Worm (Caenorhabditis elegans) whole organism, young adult: ENCODE results near the gene F53B7.4.
A peak's percentile ranks its signal among the peaks of the same experiment; 100 is the strongest.

ENCODE experiments used
- B0035.1 ChIP-seq: sonication (generic microtip); optimal IDR thresholded peaks from 2 replicates; lab custom pipeline; 2016; ENCODE audit warnings: missing genetic modification characterization, mild to moderate bottlenecking, missing compliant biosample characterization, missing genotype, missing genetic modification reagents
- B0336.3 ChIP-seq: fragments of 200-800 bp; sonication (Bioruptor generic); IDR thresholded peaks from 2 replicates; pipeline ENCODE4 v1.3.6; 2022; ENCODE audit warnings: missing genetic modification characterization, missing compliant biosample characterization
- D2030.7 ChIP-seq: fragments of 200-800 bp; sonication (Bioruptor generic); IDR thresholded peaks from 2 replicates; pipeline ENCODE4 v1.3.6; 2022; ENCODE audit warnings: missing genetic modification reagents, missing genetic modification characterization, missing compliant biosample characterization
- F22D6.2 ChIP-seq: sonication (generic microtip); optimal IDR thresholded peaks from 2 replicates; lab custom pipeline; 2016; ENCODE audit warnings: mild to moderate bottlenecking, missing genetic modification characterization, missing compliant biosample characterization
- F49E8.2 ChIP-seq: sonication (generic microtip); optimal IDR thresholded peaks from 3 replicates; lab custom pipeline; 2017; ENCODE audit warnings: missing genetic modification characterization, mild to moderate bottlenecking, missing compliant biosample characterization, antibody characterized with exemption, moderate library complexity; ENCODE audit not compliant: insufficient read depth
- F57C9.4 ChIP-seq: sonication (generic microtip); optimal IDR thresholded peaks from 2 replicates; lab custom pipeline; 2017; ENCODE audit warnings: mild to moderate bottlenecking, missing genetic modification characterization, missing compliant biosample characterization
- K11D2.4 ChIP-seq: fragments of 200-800 bp; sonication (Bioruptor generic); IDR thresholded peaks from 2 replicates; pipeline ENCODE4 v1.3.6; 2022; ENCODE audit warnings: missing genetic modification reagents, missing genetic modification characterization, missing compliant biosample characterization
- K12H6.12 ChIP-seq: fragments of 200-800 bp; sonication (Bioruptor generic); optimal IDR thresholded peaks from 2 replicates; lab custom pipeline; 2018; ENCODE audit warnings: mild to moderate bottlenecking, missing genetic modification characterization, missing compliant biosample characterization
- T07F8.4 ChIP-seq: sonication (generic microtip); optimal IDR thresholded peaks from 2 replicates; lab custom pipeline; 2016; ENCODE audit warnings: mild to moderate bottlenecking, missing genetic modification characterization, moderate library complexity, missing compliant biosample characterization
- Y56A3A.18 ChIP-seq: fragments of 200-800 bp; sonication (Bioruptor generic); IDR thresholded peaks from 2 replicates; pipeline ENCODE4 v1.3.6; 2022; ENCODE audit warnings: missing genetic modification reagents, missing genetic modification characterization, missing compliant biosample characterization
- ama-1 ChIP-seq, 3 experiments: fragments of 150-350 bp in 1 of 3; sonication (generic microtip) in 2 of 3; optimal IDR thresholded peaks; 2 replicates each; lab custom pipeline; 2014 to 2018; ENCODE audit warnings: missing biosample characterization in 2 of 3, missing genetic modification characterization in 2 of 3, missing genetic modification reagents in 2 of 3
- aptf-3 ChIP-seq: fragments of 200-800 bp; sonication (Bioruptor generic); IDR thresholded peaks from 2 replicates; pipeline ENCODE4 v1.3.6; 2022; ENCODE audit warnings: missing genetic modification characterization, missing compliant biosample characterization
- attf-3 ChIP-seq: fragments of 200-800 bp; sonication (Bioruptor generic); conservative IDR thresholded peaks from 2 replicates; pipeline ENCODE4 v1.3.6; 2022; ENCODE audit warnings: missing genetic modification reagents, missing genetic modification characterization, missing compliant biosample characterization
- cebp-2 ChIP-seq: fragments of 200-800 bp; sonication (Bioruptor generic); IDR thresholded peaks from 2 replicates; pipeline ENCODE4 v1.3.6; 2022; ENCODE audit warnings: missing genetic modification characterization, missing compliant biosample characterization
- ceh-100 ChIP-seq: fragments of 200-800 bp; sonication (Bioruptor generic); IDR thresholded peaks from 2 replicates; pipeline ENCODE4 v1.3.6; 2022; ENCODE audit warnings: missing genetic modification reagents, missing genetic modification characterization, missing compliant biosample characterization
- chd-7 ChIP-seq: sonication (generic microtip); optimal IDR thresholded peaks from 2 replicates; lab custom pipeline; 2016; ENCODE audit warnings: mild to moderate bottlenecking, missing genetic modification characterization, moderate library complexity, missing compliant biosample characterization
- die-1 ChIP-seq: sonication (generic microtip); optimal IDR thresholded peaks from 2 replicates; lab custom pipeline; 2016; ENCODE audit warnings: missing genotype, mild to moderate bottlenecking, missing genetic modification characterization, missing compliant biosample characterization
- dpl-1 ChIP-seq: fragments of 150-350 bp; optimal IDR thresholded peaks from 2 replicates; lab custom pipeline; 2014; ENCODE audit warnings: missing biosample characterization, missing genetic modification reagents, missing genetic modification characterization
- efl-1 ChIP-seq: fragments of 150-350 bp; optimal IDR thresholded peaks from 2 replicates; lab custom pipeline; 2014; ENCODE audit warnings: missing biosample characterization, missing genetic modification reagents, missing genetic modification characterization
- egrh-3 ChIP-seq: fragments of 200-800 bp; sonication (Bioruptor generic); IDR thresholded peaks from 2 replicates; pipeline ENCODE4 v1.3.6; 2022; ENCODE audit warnings: missing genetic modification reagents, missing genetic modification characterization, missing compliant biosample characterization
- ekl-4 ChIP-seq: fragments of 200-800 bp; sonication (Bioruptor generic); IDR thresholded peaks from 2 replicates; pipeline ENCODE4 v1.3.6; 2022; ENCODE audit warnings: missing genetic modification reagents, missing genetic modification characterization, missing compliant biosample characterization
- fkh-3 ChIP-seq: sonication (generic microtip); optimal IDR thresholded peaks from 2 replicates; lab custom pipeline; 2016; ENCODE audit warnings: mild to moderate bottlenecking, missing genetic modification characterization, missing compliant biosample characterization
- gei-17 ChIP-seq: fragments of 200-800 bp; sonication (Bioruptor generic); optimal IDR thresholded peaks from 2 replicates; lab custom pipeline; 2018; ENCODE audit warnings: mild to moderate bottlenecking, missing genetic modification characterization, missing compliant biosample characterization
- hlh-12 ChIP-seq: sonication (generic microtip); optimal IDR thresholded peaks from 2 replicates; lab custom pipeline; 2016; ENCODE audit warnings: missing genetic modification characterization, missing compliant biosample characterization
- lag-1 ChIP-seq: fragments of 200-800 bp; sonication (Bioruptor generic); IDR thresholded peaks from 2 replicates; pipeline ENCODE4 v1.3.6; 2022; ENCODE audit warnings: missing genetic modification reagents, missing genetic modification characterization, missing compliant biosample characterization
- let-526 ChIP-seq: fragments of 200-800 bp; sonication (Bioruptor generic); IDR thresholded peaks from 2 replicates; pipeline ENCODE4 v1.3.6; 2022; ENCODE audit warnings: missing genetic modification reagents, missing genetic modification characterization, missing compliant biosample characterization
- lin-26 ChIP-seq: fragments of 200-800 bp; sonication (Bioruptor generic); IDR thresholded peaks from 2 replicates; pipeline ENCODE4 v1.3.6; 2022; ENCODE audit warnings: missing genetic modification reagents, missing genetic modification characterization, missing compliant biosample characterization
- lin-35 ChIP-seq, 3 experiments: fragments of 150-350 bp in 2 of 3; sonication (generic microtip) in 1 of 3; optimal IDR thresholded peaks; 2 replicates each; lab custom pipeline; 2014 to 2018; ENCODE audit warnings: missing biosample characterization in 3 of 3, missing genetic modification characterization in 3 of 3, missing genetic modification reagents in 3 of 3
- lin-40 ChIP-seq: sonication (generic microtip); optimal IDR thresholded peaks from 2 replicates; lab custom pipeline; 2016; ENCODE audit warnings: missing genetic modification characterization, mild to moderate bottlenecking, missing compliant biosample characterization, missing genotype, missing genetic modification reagents
- lin-54 ChIP-seq: fragments of 200-800 bp; sonication (Bioruptor generic); optimal IDR thresholded peaks from 2 replicates; lab custom pipeline; 2018; ENCODE audit warnings: mild to moderate bottlenecking, missing genetic modification characterization, missing compliant biosample characterization
- lir-1 ChIP-seq: fragments of 200-800 bp; sonication (Bioruptor generic); conservative IDR thresholded peaks from 2 replicates; pipeline ENCODE4 v1.3.6; 2022; ENCODE audit warnings: missing genetic modification reagents, missing genetic modification characterization, missing compliant biosample characterization
- madf-10 ChIP-seq: sonication (generic microtip); optimal IDR thresholded peaks from 2 replicates; lab custom pipeline; 2016; ENCODE audit warnings: mild to moderate bottlenecking, missing genetic modification characterization, missing compliant biosample characterization
- madf-3 ChIP-seq: fragments of 200-800 bp; sonication (Bioruptor generic); IDR thresholded peaks from 2 replicates; pipeline ENCODE4 v1.3.6; 2022; ENCODE audit warnings: missing genetic modification reagents, missing genetic modification characterization, missing compliant biosample characterization
- mcd-1 ChIP-seq: fragments of 200-800 bp; sonication (Bioruptor generic); IDR thresholded peaks from 2 replicates; pipeline ENCODE4 v1.3.6; 2022; ENCODE audit warnings: missing genetic modification reagents, missing genetic modification characterization, missing compliant biosample characterization
- mes-4 ChIP-seq: sonication (generic microtip); optimal IDR thresholded peaks from 2 replicates; lab custom pipeline; 2016; ENCODE audit warnings: missing genotype, missing genetic modification characterization, missing compliant biosample characterization
- mxl-1 ChIP-seq: sonication (generic microtip); optimal IDR thresholded peaks from 2 replicates; lab custom pipeline; 2016; ENCODE audit warnings: missing genetic modification characterization, missing compliant biosample characterization
- nhr-120 ChIP-seq: fragments of 200-800 bp; sonication (Bioruptor generic); IDR thresholded peaks from 2 replicates; pipeline ENCODE4 v1.3.6; 2022; ENCODE audit warnings: missing genetic modification characterization, missing compliant biosample characterization
- nhr-80 ChIP-seq: sonication (generic microtip); optimal IDR thresholded peaks from 2 replicates; lab custom pipeline; 2016; ENCODE audit warnings: missing genetic modification characterization, missing compliant biosample characterization
- pha-4 ChIP-seq: fragments of 150-350 bp; sonication (generic microtip); optimal IDR thresholded peaks from 2 replicates; lab custom pipeline; 2014; ENCODE audit warnings: missing biosample characterization, missing genetic modification reagents, missing genetic modification characterization
- sdz-38 ChIP-seq: sonication (generic microtip); optimal IDR thresholded peaks from 2 replicates; lab custom pipeline; 2016; ENCODE audit warnings: missing genotype, missing genetic modification characterization, missing compliant biosample characterization
- snpc-3.4 ChIP-seq: sonication (generic microtip); optimal IDR thresholded peaks from 2 replicates; lab custom pipeline; 2017; ENCODE audit warnings: missing genetic modification characterization, mild to moderate bottlenecking, missing compliant biosample characterization, antibody characterized with exemption, moderate library complexity, missing genotype, missing genetic modification reagents
- snpc-4 ChIP-seq, 5 experiments: fragments of 150-350 bp in 1 of 5; sonication (generic microtip) in 4 of 5; optimal IDR thresholded peaks; 2 replicates each; lab custom pipeline; 2014 to 2018; ENCODE audit warnings: missing genetic modification characterization in 5 of 5, missing biosample characterization in 3 of 5, antibody characterized with exemption in 2 of 5, mild to moderate bottlenecking in 2 of 5, missing compliant biosample characterization in 2 of 5, missing genotype in 2 of 5, moderate library complexity in 2 of 5, missing genetic modification reagents in 1 of 5
- tlf-1 ChIP-seq: fragments of 200-800 bp; sonication (Bioruptor generic); optimal IDR thresholded peaks from 2 replicates; lab custom pipeline; 2018; ENCODE audit warnings: mild to moderate bottlenecking, missing genetic modification characterization, missing compliant biosample characterization
- unc-62 ChIP-seq: fragments of 150-350 bp; optimal IDR thresholded peaks from 2 replicates; lab custom pipeline; 2014; ENCODE audit warnings: missing biosample characterization, missing genetic modification reagents, missing genetic modification characterization
- xnd-1 ChIP-seq: sonication (generic microtip); optimal IDR thresholded peaks from 2 replicates; lab custom pipeline; 2016; ENCODE audit warnings: missing genotype, missing genetic modification reagents, missing genetic modification characterization, missing compliant biosample characterization
- zfh-2 ChIP-seq: fragments of 200-800 bp; sonication (Bioruptor generic); conservative IDR thresholded peaks from 2 replicates; pipeline ENCODE4 v1.3.6; 2022; ENCODE audit warnings: missing genetic modification reagents, missing genetic modification characterization, missing compliant biosample characterization
- ztf-22 ChIP-seq: fragments of 200-800 bp; sonication (Bioruptor generic); optimal IDR thresholded peaks from 2 replicates; lab custom pipeline; 2018; ENCODE audit warnings: mild to moderate bottlenecking, missing genetic modification characterization, moderate library complexity, missing compliant biosample characterization
- ztf-3 ChIP-seq: fragments of 200-800 bp; sonication (Bioruptor generic); optimal IDR thresholded peaks from 2 replicates; lab custom pipeline; 2018; ENCODE audit warnings: mild to moderate bottlenecking, missing genetic modification characterization, missing compliant biosample characterization

The F53B7.4 gene

DNA sequence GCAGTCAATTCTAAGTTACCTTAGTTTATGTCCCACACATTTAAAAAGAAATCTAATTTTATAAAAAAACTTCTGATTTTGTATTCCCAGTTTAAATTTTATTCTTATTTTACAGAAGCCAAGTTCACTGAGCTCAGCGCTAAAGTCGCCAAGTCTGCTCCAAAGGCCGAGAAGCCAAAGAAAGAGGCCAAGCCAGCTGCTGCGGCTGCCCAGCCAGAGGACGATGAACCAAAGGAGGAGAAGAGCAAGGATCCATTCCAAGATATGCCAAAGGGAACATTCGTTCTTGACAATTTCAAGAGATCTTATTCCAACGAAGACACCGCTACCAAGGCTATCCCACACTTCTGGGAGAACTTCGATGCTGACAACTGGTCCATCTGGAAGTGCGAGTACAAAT is 35.5 kb downstream of the F53B7.4 start (continued):
- TF ChIP-seq lag-1 (0 out of 2 replicates have a peak, but pooled peaks have one; percentile 21), snpc-3.4 (no peak), T07F8.4 (no peak), pha-4 (no peak), gei-17 (GFP tag; lab: Kevin White, UChicago) (no peak), zfh-2 (GFP tag; lab: Robert Waterston, UW) (peak; percentile 61), hlh-12 (no peak), aptf-3 (GFP tag; lab: Robert Waterston, UW) (no peak), ama-1 (optimal IDR thresholded peaks at IDR 0.05; lab: Kevin White, UChicago) (no peak), ama-1 (GFP tag; optimal IDR thresholded peaks at IDR 0.05; lab: Kevin White, UChicago) (no peak), B0035.1 (no peak), mcd-1 (GFP tag; lab: Robert Waterston, UW) (peak; percentile 56), D2030.7 (GFP tag; lab: Robert Waterston, UW) (no peak), tlf-1 (no peak), die-1 (no peak)

DNA sequence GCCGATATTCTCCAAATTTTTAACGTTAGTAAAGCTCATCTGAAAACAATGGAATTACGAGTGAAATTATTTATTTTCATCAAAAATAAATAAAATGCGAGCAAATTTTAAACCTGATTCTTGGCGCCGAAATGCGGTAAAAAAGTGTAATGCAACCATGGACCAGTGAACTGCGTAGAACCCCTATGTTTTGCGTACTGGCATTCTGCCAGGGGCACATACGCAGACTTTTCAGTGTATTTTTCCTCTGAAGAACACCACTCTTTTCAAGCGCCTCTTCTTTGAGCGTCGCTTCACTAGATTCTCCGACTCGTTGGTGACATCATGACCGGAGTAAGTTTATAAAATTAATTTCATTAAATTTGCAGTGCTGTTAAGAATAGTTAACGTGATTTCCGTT is 36.8 kb downstream of the F53B7.4 start, which contains the start of the genes ctf-4 and eef-1G:
Gene ctf-4 (minus strand): TSS at position 39 of the 400 bp plus-strand sequence.
Gene eef-1G (plus strand): TSS at position 219 of the 400 bp plus-strand sequence.
- peak; percentile 89 for TF ChIP-seq dpl-1 (GFP tag; lab: Kevin White, UChicago)
- TF ChIP-seq B0336.3 (GFP tag; lab: Robert Waterston, UW): peak; percentile 75
- TF ChIP-seq K11D2.4 (GFP tag; lab: Robert Waterston, UW): peak; percentile 90
- no peak for TF ChIP-seq egrh-3 (GFP tag; lab: Robert Waterston, UW)
- TF ChIP-seq fkh-3 (tag; lab: Kevin White, UChicago): no peak
- 0 out of 2 replicates have a peak, but pooled peaks have one; percentile 21 for TF ChIP-seq Y56A3A.18 (GFP tag; lab: Robert Waterston, UW)
- peak; percentile 90 for TF ChIP-seq madf-3 (GFP tag; lab: Robert Waterston, UW)
- TF ChIP-seq mes-4 (tag; lab: Kevin White, UChicago): no peak
- TF ChIP-seq nhr-80: peak; percentile 97
- TF ChIP-seq ztf-22 (GFP tag; lab: Kevin White, UChicago): no peak
- TF ChIP-seq nhr-120 (GFP tag; lab: Robert Waterston, UW): no peak
- TF ChIP-seq unc-62 (GFP tag; lab: Kevin White, UChicago): peak; percentile 40
- peak; percentile 8 for TF ChIP-seq xnd-1 (tag; lab: Kevin White, UChicago)
- peak; percentile 95 for TF ChIP-seq lin-54 (GFP tag; lab: Kevin White, UChicago)
- peak; percentile 51 for TF ChIP-seq F49E8.2
- TF ChIP-seq snpc-4 (GFP tag; optimal IDR thresholded peaks at IDR 0.05; lab: Kevin White, UChicago): peak; percentile 71
- peak; percentile 65 to 84 (median 80) for TF ChIP-seq snpc-4 (tag; optimal IDR thresholded peaks at IDR 0.05; lab: Kevin White, UChicago)
- peak; percentile 85 for TF ChIP-seq K12H6.12 (tag; lab: Kevin White, UChicago)
- peak; percentile 93 for TF ChIP-seq tlf-1
- TF ChIP-seq lin-35 (GFP tag; optimal IDR thresholded peaks at IDR 0.05; lab: Kevin White, UChicago): peak; percentile 26 to 96 (median 60)
- TF ChIP-seq F57C9.4 (tag; lab: Kevin White, UChicago): no peak
- no peak for TF ChIP-seq sdz-38
- peak; percentile 55; the same call in 1 of the 2 replicates for TF ChIP-seq lin-26 (GFP tag; lab: Robert Waterston, UW)
- TF ChIP-seq attf-3 (GFP tag; lab: Robert Waterston, UW): peak; percentile 75
- TF ChIP-seq madf-10 (tag; lab: Kevin White, UChicago): peak; percentile 69
- 0 out of 2 replicates have a peak, but pooled peaks have one; percentile 62 for TF ChIP-seq cebp-2 (GFP tag; lab: Robert Waterston, UW)
- no peak for TF ChIP-seq mxl-1 (tag; lab: Kevin White, UChicago)
- peak; percentile 90 for TF ChIP-seq efl-1 (GFP tag; lab: Kevin White, UChicago)
- peak; percentile 70 for TF ChIP-seq F22D6.2 (tag; lab: Kevin White, UChicago)
- TF ChIP-seq let-526 (GFP tag; lab: Robert Waterston, UW): peak; percentile 87
- TF ChIP-seq ztf-3 (GFP tag; lab: Kevin White, UChicago): peak; percentile 36
- peak; percentile 94 for TF ChIP-seq lin-40 (tag; lab: Kevin White, UChicago)
- TF ChIP-seq ekl-4: peak; percentile 93
- peak; percentile 77 for TF ChIP-seq ceh-100 (GFP tag; lab: Robert Waterston, UW)
- peak; percentile 75 for TF ChIP-seq lir-1 (GFP tag; lab: Robert Waterston, UW)
- TF ChIP-seq chd-7 (tag; lab: Kevin White, UChicago): peak; percentile 85
